Fruit fly (Drosophila melanogaster) whole organism, embryonic: Measurements from ENCODE around the gene mahe.
A peak's percentile ranks its signal among the peaks of the same experiment; 100 is the strongest.

Experiments
- Abd-B ChIP-seq: fragments of 200-800 bp; sonication (Bioruptor generic); optimal IDR thresholded peaks from 2 replicates; lab custom pipeline; 2018; ENCODE audit warnings: missing biosample characterization, mild to moderate bottlenecking, missing genetic modification characterization, moderate library complexity
- Asciz ChIP-seq: fragments of 200-800 bp; sonication (Bioruptor generic); optimal IDR thresholded peaks from 2 replicates; lab custom pipeline; 2017; ENCODE audit warnings: missing biosample characterization, mild to moderate bottlenecking, missing genetic modification characterization, missing genetic modification reagents
- B-H2 ChIP-seq: fragments of 200-800 bp; sonication (Bioruptor generic); optimal IDR thresholded peaks from 2 replicates; lab custom pipeline; 2018; ENCODE audit warnings: missing biosample characterization, mild to moderate bottlenecking, missing genetic modification characterization
- CG1024 ChIP-seq: fragments of 200-800 bp; sonication (Bioruptor generic); IDR thresholded peaks from 2 replicates; pipeline ENCODE4 v1.3.6; 2022; ENCODE audit warnings: missing biosample characterization, missing genetic modification characterization
- CG10431 ChIP-seq: fragments of 200-800 bp; sonication (Bioruptor generic); optimal IDR thresholded peaks from 3 replicates; lab custom pipeline; 2018; ENCODE audit warnings: missing biosample characterization, mild to moderate bottlenecking, missing genetic modification characterization
- CG12104 ChIP-seq: fragments of 200-800 bp; sonication (Bioruptor generic); optimal IDR thresholded peaks from 3 replicates; lab custom pipeline; 2016; ENCODE audit warnings: missing biosample characterization, missing genetic modification characterization
- CG14050 ChIP-seq: fragments of 200-800 bp; sonication (Bioruptor generic); IDR thresholded peaks from 3 replicates; pipeline ENCODE4 v1.3.6; 2022; ENCODE audit warnings: missing biosample characterization, missing genetic modification characterization
- CG15073 ChIP-seq: fragments of 200-800 bp; sonication (Bioruptor generic); optimal IDR thresholded peaks from 2 replicates; lab custom pipeline; 2016; ENCODE audit warnings: missing biosample characterization, missing genetic modification characterization
- CG16813 ChIP-seq: fragments of 200-800 bp; sonication (Bioruptor generic); IDR thresholded peaks from 3 replicates; pipeline ENCODE4 v1.3.6; 2022; ENCODE audit warnings: missing biosample characterization, missing genetic modification characterization; ENCODE audit not compliant: partially characterized antibody
- CG17829 ChIP-seq: fragments of 200-800 bp; optimal IDR thresholded peaks from 2 replicates; lab custom pipeline; 2019; ENCODE audit warnings: missing biosample characterization, mild to moderate bottlenecking, missing genetic modification characterization, moderate library complexity
- CG32767 ChIP-seq: fragments of 200-800 bp; sonication (Bioruptor generic); IDR thresholded peaks from 2 replicates; pipeline ENCODE4 v1.3.6; 2022; ENCODE audit warnings: missing biosample characterization, missing genetic modification characterization
- CG9797 ChIP-seq: fragments of 200-800 bp; sonication (Bioruptor generic); optimal IDR thresholded peaks from 3 replicates; lab custom pipeline; 2018; ENCODE audit warnings: missing biosample characterization, mild to moderate bottlenecking, missing genetic modification characterization
- Camta ChIP-seq: fragments of 200-800 bp; sonication (Bioruptor generic); optimal IDR thresholded peaks from 2 replicates; lab custom pipeline; 2016; ENCODE audit warnings: missing biosample characterization, missing genetic modification characterization
- Dfd ChIP-seq, 2 experiments: fragments of >200 bp; optimal IDR thresholded peaks; 2 replicates each; lab custom pipeline; 2017; ENCODE audit warnings: missing biosample characterization in 2 of 2, missing genetic modification characterization in 2 of 2
- Dll ChIP-seq: fragments of 200-800 bp; sonication (Bioruptor generic); IDR thresholded peaks from 4 replicates; pipeline ENCODE4 v1.3.6; 2022; ENCODE audit warnings: missing biosample characterization, missing genetic modification characterization; ENCODE audit not compliant: partially characterized antibody
- Dp ChIP-seq: fragments of 200-800 bp; sonication (Bioruptor generic); optimal IDR thresholded peaks from 2 replicates; lab custom pipeline; 2018; ENCODE audit warnings: missing biosample characterization, mild to moderate bottlenecking, missing genetic modification characterization, moderate library complexity
- Dref ChIP-seq: fragments of 200-800 bp; sonication (Bioruptor generic); IDR thresholded peaks from 2 replicates; pipeline ENCODE4 v1.3.6; 2022; ENCODE audit warnings: missing biosample characterization, missing genetic modification characterization
- E2f1 ChIP-seq: fragments of 200-800 bp; sonication (Bioruptor generic); IDR thresholded peaks from 2 replicates; pipeline ENCODE4 v1.3.6; 2022; ENCODE audit warnings: missing biosample characterization, missing genetic modification characterization
- Gsc ChIP-seq: fragments of 200-800 bp; sonication (Bioruptor generic); IDR thresholded peaks from 2 replicates; pipeline ENCODE4 v1.3.6; 2022; ENCODE audit warnings: missing biosample characterization, missing genetic modification characterization
- Hey ChIP-seq: fragments of 200-800 bp; sonication (Bioruptor generic); optimal IDR thresholded peaks from 3 replicates; lab custom pipeline; 2018; ENCODE audit warnings: missing biosample characterization, mild to moderate bottlenecking, missing genetic modification characterization
- Hr3 ChIP-seq: fragments of 200-800 bp; sonication (Bioruptor generic); optimal IDR thresholded peaks from 3 replicates; lab custom pipeline; 2016; ENCODE audit warnings: missing biosample characterization, missing genetic modification characterization
- Hr78 ChIP-seq, 2 experiments: fragments of 200-800 bp in 1 of 2; fragments of >200 bp in 1 of 2; sonication (Bioruptor generic) in 1 of 2; optimal IDR thresholded peaks; 2 replicates each; lab custom pipeline; 2017 to 2019; ENCODE audit warnings: missing biosample characterization in 2 of 2, missing genetic modification characterization in 2 of 2, mild to moderate bottlenecking in 1 of 2, moderate library complexity in 1 of 2
- Nf-YB ChIP-seq: fragments of 200-800 bp; sonication (Bioruptor generic); optimal IDR thresholded peaks from 3 replicates; lab custom pipeline; 2019; ENCODE audit warnings: missing biosample characterization, mild to moderate bottlenecking, missing genetic modification characterization, moderate library complexity
- Opbp ChIP-seq: fragments of 200-800 bp; sonication (Bioruptor generic); IDR thresholded peaks from 3 replicates; pipeline ENCODE4 v1.3.6; 2022; ENCODE audit warnings: missing biosample characterization, missing genetic modification characterization; ENCODE audit not compliant: partially characterized antibody
- PHDP ChIP-seq: fragments of 200-800 bp; sonication (Bioruptor generic); optimal IDR thresholded peaks from 3 replicates; lab custom pipeline; 2018; ENCODE audit warnings: missing biosample characterization, mild to moderate bottlenecking, missing genetic modification characterization, moderate library complexity
- Rx ChIP-seq: fragments of 200-800 bp; sonication (Bioruptor generic); IDR thresholded peaks from 2 replicates; pipeline ENCODE4 v1.3.6; 2022; ENCODE audit warnings: missing biosample characterization, missing genetic modification characterization
- al ChIP-seq: fragments of 200-800 bp; sonication (Bioruptor generic); IDR thresholded peaks from 2 replicates; pipeline ENCODE4 v1.3.6; 2022; ENCODE audit warnings: missing biosample characterization, missing genetic modification characterization
- ci ChIP-seq: fragments of 200-800 bp; sonication (Bioruptor generic); IDR thresholded peaks from 3 replicates; pipeline ENCODE4 v1.3.6; 2022; ENCODE audit warnings: missing biosample characterization, missing genetic modification characterization
- crp ChIP-seq, 2 experiments: fragments of 200-800 bp; sonication (Bioruptor generic); optimal IDR thresholded peaks; 2 replicates in 1 of 2; 3 replicates in 1 of 2; lab custom pipeline; 2017; ENCODE audit warnings: missing biosample characterization in 2 of 2, missing genetic modification characterization in 2 of 2, mild to moderate bottlenecking in 1 of 2, moderate library complexity in 1 of 2
- dm ChIP-seq: fragments of 200-800 bp; sonication (Bioruptor generic); optimal IDR thresholded peaks from 3 replicates; lab custom pipeline; 2016; ENCODE audit warnings: missing biosample characterization, missing genetic modification characterization
- dysf ChIP-seq: fragments of 200-800 bp; sonication (Bioruptor generic); IDR thresholded peaks from 3 replicates; pipeline ENCODE4 v1.3.6; 2022; ENCODE audit warnings: missing biosample characterization, missing genetic modification characterization
- ems ChIP-seq: fragments of 200-800 bp; sonication (Bioruptor generic); optimal IDR thresholded peaks from 3 replicates; lab custom pipeline; 2016; ENCODE audit warnings: missing biosample characterization, missing genetic modification characterization
- fru ChIP-seq: fragments of >200 bp; optimal IDR thresholded peaks from 2 replicates; lab custom pipeline; 2017
- gce ChIP-seq: fragments of 200-800 bp; sonication (Bioruptor generic); IDR thresholded peaks from 3 replicates; pipeline ENCODE4 v1.3.6; 2022; ENCODE audit warnings: missing biosample characterization, missing genetic modification characterization
- gro ChIP-seq: fragments of 200-800 bp; sonication (Bioruptor generic); optimal IDR thresholded peaks from 2 replicates; lab custom pipeline; 2016; ENCODE audit warnings: missing biosample characterization, missing genetic modification characterization
- gt ChIP-seq: fragments of 200-800 bp; sonication (Bioruptor generic); IDR thresholded peaks from 2 replicates; pipeline ENCODE4 v1.3.6; 2022; ENCODE audit warnings: missing biosample characterization, missing genetic modification characterization
- ham ChIP-seq: fragments of 200-800 bp; sonication (Bioruptor generic); IDR thresholded peaks from 2 replicates; pipeline ENCODE4 v1.3.6; 2022; ENCODE audit warnings: missing biosample characterization, missing genetic modification characterization
- kah ChIP-seq: fragments of 200-800 bp; sonication (Bioruptor generic); optimal IDR thresholded peaks from 2 replicates; lab custom pipeline; 2018; ENCODE audit warnings: missing biosample characterization, mild to moderate bottlenecking, missing genetic modification characterization
- pb ChIP-seq: fragments of 200-800 bp; sonication (Bioruptor generic); optimal IDR thresholded peaks from 3 replicates; lab custom pipeline; 2016; ENCODE audit warnings: missing biosample characterization, missing genetic modification characterization
- peb ChIP-seq: fragments of 200-800 bp; sonication (Bioruptor generic); IDR thresholded peaks from 2 replicates; pipeline ENCODE4 v1.3.6; 2022; ENCODE audit warnings: missing biosample characterization, missing genetic modification characterization
- psq ChIP-seq: fragments of 200-800 bp; sonication (Bioruptor generic); optimal IDR thresholded peaks from 2 replicates; lab custom pipeline; 2017; ENCODE audit warnings: missing biosample characterization, missing genetic modification characterization
- run ChIP-seq: fragments of 200-800 bp; sonication (Bioruptor generic); optimal IDR thresholded peaks from 3 replicates; lab custom pipeline; 2018; ENCODE audit warnings: missing biosample characterization, mild to moderate bottlenecking, missing genetic modification characterization
- schlank ChIP-seq: fragments of 200-800 bp; sonication (Bioruptor generic); optimal IDR thresholded peaks from 2 replicates; lab custom pipeline; 2018; ENCODE audit warnings: missing biosample characterization, mild to moderate bottlenecking, missing genetic modification characterization
- sens-2 ChIP-seq: fragments of 200-800 bp; sonication (Bioruptor generic); IDR thresholded peaks from 2 replicates; pipeline ENCODE4 v1.3.6; 2022; ENCODE audit warnings: missing biosample characterization, missing genetic modification characterization
- sima ChIP-seq: fragments of 200-800 bp; sonication (Bioruptor generic); optimal IDR thresholded peaks from 2 replicates; lab custom pipeline; 2016; ENCODE audit warnings: missing biosample characterization, missing genetic modification characterization
- tna ChIP-seq: fragments of 200-800 bp; sonication (Bioruptor generic); IDR thresholded peaks from 2 replicates; pipeline ENCODE4 v1.3.6; 2022; ENCODE audit warnings: missing biosample characterization, missing genetic modification characterization; ENCODE audit not compliant: partially characterized antibody
- usp ChIP-seq: fragments of >200 bp; optimal IDR thresholded peaks from 2 replicates; lab custom pipeline; 2017; ENCODE audit warnings: missing biosample characterization, missing genetic modification characterization
- vfl ChIP-seq: fragments of 200-800 bp; sonication (Bioruptor generic); optimal IDR thresholded peaks from 2 replicates; lab custom pipeline; 2016; ENCODE audit warnings: missing biosample characterization, missing genetic modification characterization
- vnd ChIP-seq: fragments of 200-800 bp; sonication (Bioruptor generic); IDR thresholded peaks from 3 replicates; pipeline ENCODE4 v1.3.6; 2022; ENCODE audit warnings: missing biosample characterization, missing genetic modification characterization; ENCODE audit not compliant: partially characterized antibody
- wor ChIP-seq: fragments of 200-800 bp; sonication (Bioruptor generic); IDR thresholded peaks from 2 replicates; pipeline ENCODE4 v1.3.6; 2022; ENCODE audit warnings: missing biosample characterization, missing genetic modification characterization
- zf30C ChIP-seq: fragments of 200-800 bp; sonication (Bioruptor generic); optimal IDR thresholded peaks from 3 replicates; lab custom pipeline; 2018; ENCODE audit warnings: missing biosample characterization, mild to moderate bottlenecking, missing genetic modification characterization

Gene mahe

dm6 chrX:7934679-7935078, 3.5 kb upstream of the mahe start, which contains the start of gene RpS14b (continued):
- peak; percentile 66 for TF ChIP-seq vnd (GFP tag; lab: Robert Waterston, UW)
- TF ChIP-seq Opbp (GFP tag; lab: Robert Waterston, UW): peak; percentile 78
- TF ChIP-seq CG14050 (GFP tag; lab: Robert Waterston, UW): peak; percentile 58
- TF ChIP-seq Hr78 (GFP tag; optimal IDR thresholded peaks at IDR 0.05; lab: Kevin White, UChicago): no peak
- peak; percentile 51 for TF ChIP-seq pb (GFP tag; lab: Kevin White, UChicago)
- TF ChIP-seq dysf (GFP tag; lab: Robert Waterston, UW): peak; percentile 65; the same call in 2 of the 3 replicates
- no peak for TF ChIP-seq CG1024
- peak; percentile 48 for TF ChIP-seq CG9797 (GFP tag; lab: Kevin White, UChicago)
- TF ChIP-seq Abd-B: no peak
- TF ChIP-seq peb (GFP tag; lab: Robert Waterston, UW): no peak
- TF ChIP-seq sens-2 (GFP tag; lab: Robert Waterston, UW): 0 out of 2 replicates have a peak, but pooled peaks have one; percentile 31
- TF ChIP-seq Asciz (GFP tag; lab: Kevin White, UChicago): peak; percentile 39
- peak; percentile 24 for TF ChIP-seq CG17829 (tag; lab: Kevin White, UChicago)
- no peak for TF ChIP-seq wor (GFP tag; lab: Robert Waterston, UW)
- peak; percentile 67 for TF ChIP-seq Rx
- no peak for TF ChIP-seq sima (GFP tag; lab: Kevin White, UChicago)
- TF ChIP-seq al (GFP tag; lab: Robert Waterston, UW): peak; percentile 38; the same call in 1 of the 2 replicates
- TF ChIP-seq CG16813 (GFP tag; lab: Robert Waterston, UW): peak; percentile 78
- 0 out of 2 replicates have a peak, but pooled peaks have one; percentile 33 for TF ChIP-seq tna
- TF ChIP-seq fru (lab: Kevin White, UChicago): no peak
- peak; percentile 70 for TF ChIP-seq Dll (GFP tag; lab: Robert Waterston, UW)
- TF ChIP-seq CG10431 (GFP tag; lab: Kevin White, UChicago): peak; percentile 39
- TF ChIP-seq PHDP (tag; lab: Kevin White, UChicago): peak; percentile 51
- TF ChIP-seq Dfd (GFP tag; optimal IDR thresholded peaks at IDR 0.05; lab: Kevin White, UChicago): no peak
- TF ChIP-seq ems (GFP tag; lab: Kevin White, UChicago): peak; percentile 41
- TF ChIP-seq E2f1: peak; percentile 36; the same call in 1 of the 2 replicates
- TF ChIP-seq CG12104 (GFP tag; lab: Kevin White, UChicago): no peak
- peak; percentile 19 for TF ChIP-seq Dp
- peak; percentile 72 for TF ChIP-seq gro
- peak; percentile 37 for TF ChIP-seq Camta (GFP tag; lab: Kevin White, UChicago)
- TF ChIP-seq Hey (tag; lab: Kevin White, UChicago): peak; percentile 52
- TF ChIP-seq Gsc (GFP tag; lab: Robert Waterston, UW): no peak
- no peak for TF ChIP-seq CG15073 (GFP tag; lab: Kevin White, UChicago)
- TF ChIP-seq ham (GFP tag; lab: Robert Waterston, UW): no peak; the same call in 1 of the 2 replicates
- TF ChIP-seq gt (GFP tag; lab: Robert Waterston, UW): no peak
- TF ChIP-seq B-H2 (GFP tag; lab: Kevin White, UChicago): peak; percentile 87
- TF ChIP-seq ci (GFP tag; lab: Robert Waterston, UW): peak; percentile 91
- peak; percentile 80 for TF ChIP-seq dm (GFP tag; lab: Kevin White, UChicago)
- TF ChIP-seq vfl (GFP tag; lab: Kevin White, UChicago): peak; percentile 35
- TF ChIP-seq kah: peak; percentile 7
- no peak for TF ChIP-seq psq
- TF ChIP-seq run: no peak
- peak in 1 of 2 experiments; percentile 80 for TF ChIP-seq crp (GFP tag; optimal IDR thresholded peaks at IDR 0.05; lab: Kevin White, UChicago)
- TF ChIP-seq Nf-YB (GFP tag; lab: Kevin White, UChicago): peak; percentile 58
- peak; percentile 72; the same call in 2 of the 3 replicates for TF ChIP-seq gce (GFP tag; lab: Robert Waterston, UW)
- peak; percentile 50 for TF ChIP-seq zf30C (GFP tag; lab: Kevin White, UChicago)
- TF ChIP-seq Dref (GFP tag; lab: Robert Waterston, UW): peak; percentile 88
- TF ChIP-seq CG32767 (GFP tag; lab: Robert Waterston, UW): peak; percentile 51; the same call in 1 of the 2 replicates
- TF ChIP-seq usp (GFP tag; lab: Kevin White, UChicago): no peak
- TF ChIP-seq schlank: peak; percentile 77
- no peak for TF ChIP-seq Hr3 (GFP tag; lab: Kevin White, UChicago)
